Fruit fly (Drosophila melanogaster): ENCODE results near the gene CG15771.

Gene CG15771

DNA sequence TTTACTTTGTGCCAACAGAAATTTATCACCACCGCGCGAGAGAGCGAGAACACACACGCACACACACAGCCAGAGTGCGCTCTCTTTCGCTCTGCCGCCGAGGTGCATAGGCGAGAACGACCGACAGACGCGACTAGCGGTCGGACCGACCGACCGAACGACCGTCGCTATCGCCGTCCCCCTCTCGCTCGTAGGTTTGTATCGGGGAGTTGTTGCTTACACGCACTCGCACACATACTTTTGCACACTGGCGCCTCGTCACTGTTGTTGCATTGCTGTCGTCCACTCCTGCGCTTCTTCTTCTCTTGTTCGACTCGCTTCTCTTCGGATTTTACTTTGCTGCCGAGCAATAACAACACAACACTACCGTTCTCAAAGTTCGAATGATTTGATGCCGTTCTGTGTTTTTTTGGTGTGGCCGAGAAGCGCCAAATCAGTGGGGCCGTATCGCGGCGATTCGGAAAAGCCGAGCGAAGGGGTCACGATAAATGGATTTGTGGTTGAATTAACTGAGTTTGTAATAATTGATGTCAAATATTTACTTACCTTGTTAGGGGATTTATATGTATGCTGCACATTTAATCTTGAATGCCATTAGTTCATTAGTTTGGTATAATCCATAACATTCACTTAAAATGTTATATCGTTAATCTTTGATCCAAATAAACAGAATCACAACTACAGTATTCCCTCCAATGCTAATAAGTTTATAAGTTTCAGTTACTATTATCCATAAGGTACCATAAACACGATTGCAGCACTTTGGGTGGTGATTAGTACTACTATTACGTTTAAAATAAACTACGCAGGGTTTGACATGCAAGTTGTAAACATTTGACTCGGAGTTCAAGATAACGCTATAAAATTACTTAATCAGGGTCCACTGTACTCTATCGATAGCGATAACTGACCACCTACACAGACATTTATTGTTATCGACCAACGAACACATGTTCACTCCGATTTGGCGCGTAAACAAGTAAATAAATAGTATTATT, 8.2 kb upstream of the CG15771 start, which contains the start of the genes IntS6 and Rtel1:
Gene IntS6 (minus strand): TSS at position 391 of the 998 bp plus-strand sequence.
Gene Rtel1 (plus strand): TSS at position 884 of the 998 bp plus-strand sequence.
- peak; percentile 33 to 79 for TF ChIP-seq dl (GFP tag; optimal IDR thresholded peaks at IDR 0.05; ENCODE audit: insufficient read depth in 1 of 2, partially characterized antibody in 2 of 2)
- peak; percentile 73 for TF ChIP-seq brk (GFP tag; optimal IDR thresholded peaks at IDR 0.05)
- peak; percentile 35 for TF ChIP-seq jim (GFP tag; optimal IDR thresholded peaks at IDR 0.05)
- TF ChIP-seq Vsx2 (GFP tag; optimal IDR thresholded peaks at IDR 0.05; ENCODE audit: partially characterized antibody): no peak
- TF ChIP-seq Hr78 (GFP tag; optimal IDR thresholded peaks at IDR 0.05): no peak
- TF ChIP-seq sv (GFP tag; optimal IDR thresholded peaks at IDR 0.05): peak; percentile 83
- TF ChIP-seq rgr (GFP tag; optimal IDR thresholded peaks at IDR 0.05): peak; percentile 88
- peak; percentile 93 for TF ChIP-seq ey (GFP tag; optimal IDR thresholded peaks at IDR 0.05)
- no peak for TF ChIP-seq Myc (optimal IDR thresholded peaks at IDR 0.05)
- TF ChIP-seq N (GFP tag; optimal IDR thresholded peaks at IDR 0.05): no peak
- TF ChIP-seq CG9705 (GFP tag; optimal IDR thresholded peaks at IDR 0.05): peak; percentile 94
- peak; percentile 71 for TF ChIP-seq Dif (GFP tag; optimal IDR thresholded peaks at IDR 0.05; ENCODE audit: partially characterized antibody)
- no peak for TF ChIP-seq Abd-B (GFP tag; optimal IDR thresholded peaks at IDR 0.05)
- TF ChIP-seq lola (GFP tag; optimal IDR thresholded peaks at IDR 0.05): no peak
- peak; percentile 58 to 94 for TF ChIP-seq foxo (GFP tag; optimal IDR thresholded peaks at IDR 0.05)
- TF ChIP-seq Mio (GFP tag; optimal IDR thresholded peaks at IDR 0.05): peak; percentile 42
- peak; percentile 88 for TF ChIP-seq sage (GFP tag; optimal IDR thresholded peaks at IDR 0.05)
- peak; percentile 81 for TF ChIP-seq OdsH (GFP tag; optimal IDR thresholded peaks at IDR 0.05)
- peak; percentile 92 for TF ChIP-seq h (GFP tag; optimal IDR thresholded peaks at IDR 0.05)
- TF ChIP-seq Jra (GFP tag; optimal IDR thresholded peaks at IDR 0.05): peak; percentile 75
- TF ChIP-seq fru (GFP tag; optimal IDR thresholded peaks at IDR 0.05): peak; percentile 91
- no peak for TF ChIP-seq Dfd (GFP tag; optimal IDR thresholded peaks at IDR 0.05)
- peak; percentile 91 for TF ChIP-seq Sp1 (GFP tag; optimal IDR thresholded peaks at IDR 0.05)
- no peak for TF ChIP-seq tai (GFP tag; optimal IDR thresholded peaks at IDR 0.05)
- peak; percentile 95 for TF ChIP-seq woc (GFP tag; optimal IDR thresholded peaks at IDR 0.05)
- no peak for TF ChIP-seq Rel (GFP tag; optimal IDR thresholded peaks at IDR 0.05)
- peak; percentile 71 for TF ChIP-seq Rel (tag; optimal IDR thresholded peaks at IDR 0.05)
- peak; percentile 56 for TF ChIP-seq dsf (GFP tag; optimal IDR thresholded peaks at IDR 0.05; ENCODE audit: borderline replicate concordance)
- no peak for TF ChIP-seq usp (GFP tag; optimal IDR thresholded peaks at IDR 0.05)
- peak; percentile 82 for TF ChIP-seq dmrt93B (GFP tag; optimal IDR thresholded peaks at IDR 0.05)
- peak; percentile 95 for TF ChIP-seq HLH106 (tag; optimal IDR thresholded peaks at IDR 0.05)
- peak; percentile 87 for TF ChIP-seq br (GFP tag; optimal IDR thresholded peaks at IDR 0.05)
- peak; percentile 88 for TF ChIP-seq Hnf4 (GFP tag; optimal IDR thresholded peaks at IDR 0.05)
- peak; percentile 75 for TF ChIP-seq Hr83 (GFP tag; optimal IDR thresholded peaks at IDR 0.05; ENCODE audit: poor library complexity, severe bottlenecking)
- TF ChIP-seq GATAd (GFP tag; optimal IDR thresholded peaks at IDR 0.05): peak; percentile 44
- no peak for TF ChIP-seq CrebA (GFP tag; optimal IDR thresholded peaks at IDR 0.05; ENCODE audit: borderline replicate concordance)
- TF ChIP-seq pan (optimal IDR thresholded peaks at IDR 0.05): no peak
- TF ChIP-seq CG32264 (GFP tag; optimal IDR thresholded peaks at IDR 0.05): peak; percentile 86
- TF ChIP-seq psq (GFP tag; optimal IDR thresholded peaks at IDR 0.05): peak; percentile 82

dm6 chrX:5751949-5752348, 3.4 kb upstream of the CG15771 start, which contains the start of gene CG15772:
CG15772 (plus strand) TSS chrX:5752249.
- TF ChIP-seq brk (GFP tag; optimal IDR thresholded peaks at IDR 0.05): no peak
- TF ChIP-seq foxo (GFP tag; optimal IDR thresholded peaks at IDR 0.05): peak in 1 of 2 experiments; percentile 5

Data from whole organism, wandering third instar larva.